Fruit fly (Drosophila melanogaster) whole organism, prepupa: ENCODE results near the gene CecA2.

Experiments
- Blimp-1 ChIP-seq: fragments of 200-800 bp; sonication (Bioruptor generic); optimal IDR thresholded peaks from 3 replicates; lab custom pipeline; 2017; ENCODE audit warnings: missing biosample characterization, missing genetic modification characterization, mild to moderate bottlenecking, moderate library complexity, missing genetic modification reagents
- CG34406 ChIP-seq: fragments of 200-800 bp; sonication (Bioruptor generic); optimal IDR thresholded peaks from 3 replicates; lab custom pipeline; 2016; ENCODE audit warnings: missing biosample characterization, missing genetic modification characterization
- CG6854 ChIP-seq: fragments of 200-800 bp; sonication (Bioruptor generic); optimal IDR thresholded peaks from 2 replicates; lab custom pipeline; 2017; ENCODE audit warnings: missing biosample characterization, mild to moderate bottlenecking, missing genetic modification characterization
- CG8319 ChIP-seq: fragments of 200-800 bp; sonication (Bioruptor generic); optimal IDR thresholded peaks from 3 replicates; lab custom pipeline; 2016; ENCODE audit warnings: missing biosample characterization, missing genetic modification characterization
- CG8632 ChIP-seq: fragments of 200-800 bp; sonication (Bioruptor generic); optimal IDR thresholded peaks from 3 replicates; lab custom pipeline; 2016; ENCODE audit warnings: missing biosample characterization, missing genetic modification characterization
- Gug ChIP-seq: fragments of 200-800 bp; sonication (Bioruptor generic); IDR thresholded peaks from 2 replicates; pipeline ENCODE4 v1.3.6; 2022; ENCODE audit warnings: missing biosample characterization, missing genetic modification characterization
- Hr38 ChIP-seq: sonication (Bioruptor generic); optimal IDR thresholded peaks from 2 replicates; lab custom pipeline; 2016; ENCODE audit warnings: missing biosample characterization, missing genetic modification characterization
- Sox102F ChIP-seq: fragments of 200-800 bp; sonication (Bioruptor generic); optimal IDR thresholded peaks from 2 replicates; lab custom pipeline; 2016; ENCODE audit warnings: missing biosample characterization, mild to moderate bottlenecking, missing genetic modification characterization
- Sox15 ChIP-seq: fragments of 200-800 bp; sonication (Bioruptor generic); optimal IDR thresholded peaks from 3 replicates; lab custom pipeline; 2016; ENCODE audit warnings: missing biosample characterization, missing genetic modification characterization
- achi ChIP-seq: fragments of 200-800 bp; sonication (Bioruptor generic); optimal IDR thresholded peaks from 3 replicates; lab custom pipeline; 2016; ENCODE audit warnings: missing biosample characterization, missing genetic modification characterization
- dsx ChIP-seq: fragments of 200-800 bp; optimal IDR thresholded peaks from 3 replicates; lab custom pipeline; 2019; ENCODE audit warnings: missing biosample characterization, mild to moderate bottlenecking, missing genetic modification characterization, moderate library complexity; ENCODE audit not compliant: poor library complexity, severe bottlenecking
- net ChIP-seq: fragments of 200-800 bp; sonication (Bioruptor generic); optimal IDR thresholded peaks from 3 replicates; lab custom pipeline; 2016; ENCODE audit warnings: missing biosample characterization, missing genetic modification characterization

DNA sequence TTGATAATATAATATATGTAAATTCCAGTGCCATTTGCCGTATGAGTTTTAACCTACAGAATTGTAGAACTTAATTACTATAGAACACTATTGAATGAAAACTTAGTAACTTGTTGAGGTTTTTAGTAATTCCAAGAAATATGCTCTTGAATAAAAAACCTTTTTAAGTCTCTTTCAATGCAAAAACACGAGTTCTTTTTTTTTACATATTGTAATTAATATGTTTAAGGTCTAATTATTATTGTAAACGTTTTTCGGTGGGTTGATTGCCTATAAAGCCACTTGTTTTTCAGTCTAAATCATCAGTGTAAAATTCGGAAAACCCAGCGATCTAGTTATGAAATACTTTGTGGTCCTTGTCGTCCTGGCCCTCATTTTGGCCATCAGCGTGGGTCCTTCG lies 2.3 kb upstream of the CecA2 start, which contains the start of gene Anp:
- TF ChIP-seq CG6854 (GFP tag; lab: Kevin White, UChicago) (no peak), Hr38 (GFP tag; lab: Kevin White, UChicago) (no peak), dsx (no peak), net (GFP tag; lab: Kevin White, UChicago) (no peak), Gug (GFP tag; lab: Robert Waterston, UW) (no peak), CG34406 (GFP tag; lab: Kevin White, UChicago) (no peak), Sox15 (GFP tag; lab: Kevin White, UChicago) (no peak), CG8319 (no peak), achi (GFP tag; lab: Kevin White, UChicago) (no peak), Blimp-1 (GFP tag; lab: Kevin White, UChicago) (no peak), Sox102F (no peak), CG8632 (no peak)
